Worm (Caenorhabditis elegans) whole organism, L1 larva: Measurements from ENCODE around the gene B0361.11.

ENCODE experiments used
- C04F5.9 ChIP-seq: sonication (generic microtip); optimal IDR thresholded peaks from 2 replicates; lab custom pipeline; 2016; ENCODE audit warnings: missing genetic modification characterization, missing compliant biosample characterization
- F16B12.6 ChIP-seq: fragments of 150-350 bp; optimal IDR thresholded peaks from 2 replicates; lab custom pipeline; 2014; ENCODE audit warnings: missing biosample characterization, missing genetic modification characterization
- Y116A8C.19 ChIP-seq: sonication (generic microtip); optimal IDR thresholded peaks from 2 replicates; lab custom pipeline; 2016; ENCODE audit warnings: missing compliant biosample characterization, missing genetic modification characterization, borderline replicate concordance
- aha-1 ChIP-seq: fragments of 150-350 bp; optimal IDR thresholded peaks from 2 replicates; lab custom pipeline; 2014; ENCODE audit warnings: missing biosample characterization, missing genetic modification characterization
- ama-1 ChIP-seq: fragments of 150-350 bp; optimal IDR thresholded peaks from 2 replicates; lab custom pipeline; 2014
- ceh-63 ChIP-seq: fragments of 200-800 bp; sonication (Bioruptor generic); optimal IDR thresholded peaks from 2 replicates; lab custom pipeline; 2018; ENCODE audit warnings: mild to moderate bottlenecking, missing genetic modification characterization, missing compliant biosample characterization
- ceh-88 ChIP-seq: fragments of 200-800 bp; sonication (Bioruptor generic); IDR thresholded peaks from 2 replicates; pipeline ENCODE4 v1.3.6; 2022; ENCODE audit warnings: missing genetic modification characterization, missing compliant biosample characterization
- dpl-1 ChIP-seq, 3 experiments: fragments of 150-350 bp in 2 of 3; sonication (generic microtip) in 1 of 3; optimal IDR thresholded peaks; 2 replicates each; lab custom pipeline; 2014 to 2017; ENCODE audit warnings: missing biosample characterization in 3 of 3, missing genetic modification characterization in 3 of 3, missing genetic modification reagents in 3 of 3
- dsc-1 ChIP-seq: sonication (generic microtip); optimal IDR thresholded peaks from 2 replicates; lab custom pipeline; 2016; ENCODE audit warnings: mild to moderate bottlenecking, missing genetic modification characterization, missing compliant biosample characterization
- efl-3 ChIP-seq: fragments of 200-800 bp; sonication (Bioruptor generic); optimal IDR thresholded peaks from 2 replicates; lab custom pipeline; 2018; ENCODE audit warnings: mild to moderate bottlenecking, missing genetic modification characterization, missing compliant biosample characterization
- egl-27 ChIP-seq, 2 experiments: fragments of 150-350 bp in 1 of 2; sonication (generic microtip); optimal IDR thresholded peaks; 3 replicates each; lab custom pipeline; 2017 to 2018; ENCODE audit warnings: missing biosample characterization in 2 of 2, missing genetic modification characterization in 2 of 2, missing genetic modification reagents in 2 of 2
- elt-2 ChIP-seq: sonication (generic microtip); optimal IDR thresholded peaks from 2 replicates; lab custom pipeline; 2016; ENCODE audit warnings: missing genetic modification characterization, mild to moderate bottlenecking, inconsistent platforms, missing compliant biosample characterization, missing genetic modification reagents
- elt-3 ChIP-seq, 6 experiments: fragments of 150-350 bp in 1 of 6; sonication (generic microtip); optimal IDR thresholded peaks; 2 replicates each; lab custom pipeline; 2017 to 2018; ENCODE audit warnings: missing biosample characterization in 6 of 6, missing genetic modification characterization in 6 of 6, inconsistent platforms in 1 of 6
- fkh-4 ChIP-seq: sonication (generic microtip); optimal IDR thresholded peaks from 2 replicates; lab custom pipeline; 2016; ENCODE audit warnings: missing compliant biosample characterization, missing genetic modification characterization, borderline replicate concordance
- fkh-8 ChIP-seq: sonication (generic microtip); optimal IDR thresholded peaks from 2 replicates; lab custom pipeline; 2016; ENCODE audit warnings: mild to moderate bottlenecking, missing genetic modification characterization, missing compliant biosample characterization
- grh-1 ChIP-seq: fragments of 200-800 bp; sonication (Bioruptor generic); IDR thresholded peaks from 2 replicates; pipeline ENCODE4 v1.3.6; 2022; ENCODE audit warnings: missing genetic modification reagents, missing genetic modification characterization, missing compliant biosample characterization
- hlh-17 ChIP-seq: fragments of 200-800 bp; sonication (Bioruptor generic); optimal IDR thresholded peaks from 2 replicates; lab custom pipeline; 2018; ENCODE audit warnings: missing genetic modification characterization, mild to moderate bottlenecking, missing compliant biosample characterization, moderate library complexity, borderline replicate concordance
- hlh-4 ChIP-seq: sonication (generic microtip); optimal IDR thresholded peaks from 2 replicates; lab custom pipeline; 2016; ENCODE audit warnings: mild to moderate bottlenecking, missing genetic modification characterization, missing compliant biosample characterization
- hpl-2 ChIP-seq: fragments of 150-350 bp; optimal IDR thresholded peaks from 2 replicates; lab custom pipeline; 2014; ENCODE audit warnings: missing biosample characterization, missing genetic modification reagents, missing genetic modification characterization
- isw-1 ChIP-seq: fragments of 200-800 bp; sonication (Bioruptor generic); IDR thresholded peaks from 2 replicates; pipeline ENCODE4 v1.3.6; 2022; ENCODE audit warnings: missing genetic modification characterization, missing compliant biosample characterization
- jun-1 ChIP-seq: fragments of 150-350 bp; optimal IDR thresholded peaks from 2 replicates; lab custom pipeline; 2014; ENCODE audit warnings: missing biosample characterization, missing genetic modification reagents, missing genetic modification characterization
- lin-13 ChIP-seq: fragments of 150-350 bp; optimal IDR thresholded peaks from 2 replicates; lab custom pipeline; 2014; ENCODE audit warnings: missing biosample characterization, missing genetic modification reagents, missing genetic modification characterization
- lin-14 ChIP-seq: fragments of 200-800 bp; sonication (Bioruptor generic); optimal IDR thresholded peaks from 2 replicates; lab custom pipeline; 2018; ENCODE audit warnings: mild to moderate bottlenecking, missing genetic modification characterization, moderate library complexity, missing compliant biosample characterization
- lin-15B ChIP-seq: fragments of 150-350 bp; sonication (generic microtip); optimal IDR thresholded peaks from 3 replicates; lab custom pipeline; 2014; ENCODE audit warnings: missing biosample characterization, missing genetic modification characterization
- lir-3 ChIP-seq: sonication (generic microtip); optimal IDR thresholded peaks from 2 replicates; lab custom pipeline; 2016; ENCODE audit warnings: mild to moderate bottlenecking, missing genetic modification characterization, moderate library complexity, missing compliant biosample characterization; ENCODE audit not compliant: poor library complexity
- lsy-2 ChIP-seq, 2 experiments: fragments of 150-350 bp; optimal IDR thresholded peaks; 2 replicates each; lab custom pipeline; 2014; ENCODE audit warnings: missing biosample characterization in 2 of 2, missing genetic modification characterization in 2 of 2
- mdl-1 ChIP-seq, 2 experiments: fragments of 150-350 bp; optimal IDR thresholded peaks; 2 replicates each; lab custom pipeline; 2014 to 2017; ENCODE audit warnings: missing biosample characterization in 2 of 2, missing genetic modification characterization in 2 of 2, inconsistent platforms in 1 of 2
- mep-1 ChIP-seq: fragments of 150-350 bp; optimal IDR thresholded peaks from 2 replicates; lab custom pipeline; 2014; ENCODE audit warnings: missing biosample characterization, missing genetic modification characterization
- nhr-11 ChIP-seq: fragments of 150-350 bp; optimal IDR thresholded peaks from 2 replicates; lab custom pipeline; 2014; ENCODE audit warnings: missing biosample characterization, missing genetic modification characterization
- nhr-12 ChIP-seq: sonication (generic microtip); optimal IDR thresholded peaks from 2 replicates; lab custom pipeline; 2017; ENCODE audit warnings: missing biosample characterization, missing genetic modification characterization
- nhr-20 ChIP-seq: sonication (generic microtip); optimal IDR thresholded peaks from 2 replicates; lab custom pipeline; 2016; ENCODE audit warnings: mild to moderate bottlenecking, missing genetic modification characterization, missing compliant biosample characterization
- nhr-28 ChIP-seq: fragments of 150-350 bp; optimal IDR thresholded peaks from 2 replicates; lab custom pipeline; 2014; ENCODE audit warnings: missing biosample characterization, missing genetic modification characterization
- pag-3 ChIP-seq: sonication (generic microtip); optimal IDR thresholded peaks from 2 replicates; lab custom pipeline; 2017; ENCODE audit warnings: missing genetic modification characterization, mild to moderate bottlenecking, missing compliant biosample characterization, antibody characterized with exemption, borderline replicate concordance; ENCODE audit not compliant: insufficient read depth
- pqm-1 ChIP-seq: sonication (generic microtip); optimal IDR thresholded peaks from 3 replicates; lab custom pipeline; 2017; ENCODE audit warnings: missing biosample characterization, missing genetic modification characterization
- rnt-1 ChIP-seq: sonication (generic microtip); optimal IDR thresholded peaks from 2 replicates; lab custom pipeline; 2016; ENCODE audit warnings: mild to moderate bottlenecking, missing genetic modification characterization, moderate library complexity, missing compliant biosample characterization
- skn-1 ChIP-seq: fragments of 150-350 bp; optimal IDR thresholded peaks from 2 replicates; lab custom pipeline; 2014; ENCODE audit warnings: missing biosample characterization, missing genetic modification characterization
- snu-23 ChIP-seq: sonication (generic microtip); optimal IDR thresholded peaks from 2 replicates; lab custom pipeline; 2016; ENCODE audit warnings: missing genetic modification characterization, missing compliant biosample characterization
- sptf-1 ChIP-seq: fragments of 150-350 bp; optimal IDR thresholded peaks from 2 replicates; lab custom pipeline; 2014; ENCODE audit warnings: missing biosample characterization, missing genetic modification characterization
- tbx-2 ChIP-seq: sonication (generic microtip); optimal IDR thresholded peaks from 2 replicates; lab custom pipeline; 2016; ENCODE audit warnings: missing genetic modification characterization, missing compliant biosample characterization
- unc-130 ChIP-seq: fragments of 150-350 bp; optimal IDR thresholded peaks from 2 replicates; lab custom pipeline; 2017; ENCODE audit warnings: missing biosample characterization, missing genetic modification characterization, inconsistent platforms
- unc-30 ChIP-seq: sonication (generic microtip); optimal IDR thresholded peaks from 2 replicates; lab custom pipeline; 2017; ENCODE audit warnings: missing biosample characterization, missing genetic modification characterization
- unc-62 ChIP-seq: fragments of 150-350 bp; optimal IDR thresholded peaks from 2 replicates; lab custom pipeline; 2014; ENCODE audit warnings: missing biosample characterization, missing genetic modification reagents, missing genetic modification characterization
- unc-86 ChIP-seq: sonication (generic microtip); optimal IDR thresholded peaks from 2 replicates; lab custom pipeline; 2016; ENCODE audit warnings: missing genetic modification characterization, missing compliant biosample characterization
- unc-98 ChIP-seq: fragments of 200-800 bp; sonication (Bioruptor generic); IDR thresholded peaks from 2 replicates; pipeline ENCODE4 v1.3.6; 2022; ENCODE audit warnings: missing genetic modification characterization, missing compliant biosample characterization
- vab-15 ChIP-seq: sonication (generic microtip); optimal IDR thresholded peaks from 2 replicates; lab custom pipeline; 2017; ENCODE audit warnings: missing genotype, mild to moderate bottlenecking, missing genetic modification characterization, missing compliant biosample characterization
- xbp-1 ChIP-seq: sonication (generic microtip); optimal IDR thresholded peaks from 2 replicates; lab custom pipeline; 2016; ENCODE audit warnings: missing genetic modification characterization, missing compliant biosample characterization
- zag-1 ChIP-seq: fragments of 150-350 bp; optimal IDR thresholded peaks from 2 replicates; lab custom pipeline; 2014; ENCODE audit warnings: missing biosample characterization, missing genetic modification characterization
- zip-4 ChIP-seq: fragments of 200-800 bp; sonication (Bioruptor generic); optimal IDR thresholded peaks from 2 replicates; lab custom pipeline; 2018; ENCODE audit warnings: mild to moderate bottlenecking, missing genetic modification characterization, moderate library complexity, missing compliant biosample characterization

B0361.11 gene

DNA sequence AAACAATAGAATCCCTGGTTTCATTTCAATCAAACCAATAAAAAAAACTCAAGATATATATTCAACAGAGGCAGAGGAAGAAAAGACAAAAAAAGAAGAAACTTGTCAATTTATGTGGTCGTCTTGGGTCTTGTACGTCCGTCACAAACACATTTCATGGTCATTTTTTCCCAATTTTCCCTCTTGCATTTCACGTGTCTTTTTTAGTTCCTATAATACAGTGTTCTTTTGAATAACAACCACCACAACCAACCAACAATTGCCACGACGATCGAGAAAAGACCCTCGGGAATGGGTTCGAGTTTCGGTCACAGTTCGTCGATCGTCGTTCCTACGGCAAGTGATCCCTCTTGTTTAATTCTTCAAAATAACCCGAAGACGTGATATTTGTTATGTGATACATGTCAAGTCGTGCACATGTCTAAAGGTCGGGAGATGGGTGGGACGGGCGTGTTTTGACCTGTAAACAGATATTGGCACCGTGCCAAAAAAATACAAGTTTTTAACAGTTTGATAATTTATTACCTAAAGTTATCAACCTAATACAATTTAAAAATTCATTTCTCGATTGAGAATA, 18.8 kb downstream of the B0361.11 start (continued):
- no peak for TF ChIP-seq sptf-1
- TF ChIP-seq mdl-1 (tag; optimal IDR thresholded peaks at IDR 0.05; lab: Kevin White, UChicago) = no peak
- no peak for TF ChIP-seq fkh-4
- no peak for TF ChIP-seq elt-2 (tag; lab: Kevin White, UChicago)
- no peak for TF ChIP-seq nhr-12 (tag; lab: Kevin White, UChicago)
- no peak for TF ChIP-seq efl-3 (GFP tag; lab: Kevin White, UChicago)
- TF ChIP-seq nhr-11 (tag; lab: Kevin White, UChicago) = no peak
- no peak for TF ChIP-seq fkh-8 (tag; lab: Kevin White, UChicago)
- TF ChIP-seq F16B12.6 (tag; lab: Kevin White, UChicago) = no peak
- TF ChIP-seq zag-1 (tag; lab: Kevin White, UChicago) = no peak
- TF ChIP-seq grh-1 (GFP tag; lab: Robert Waterston, UW) = no peak
- no peak for TF ChIP-seq hpl-2 (GFP tag; lab: Kevin White, UChicago)
- TF ChIP-seq unc-130 = no peak
- peak; percentile 66 for TF ChIP-seq nhr-20 (tag; lab: Kevin White, UChicago)
- no peak for TF ChIP-seq rnt-1 (tag; lab: Kevin White, UChicago)
- no peak for TF ChIP-seq aha-1 (tag; lab: Kevin White, UChicago)
- TF ChIP-seq tbx-2 (tag; lab: Kevin White, UChicago) = no peak
- TF ChIP-seq ceh-63 = no peak
- peak in 1 of 6 experiments; percentile 18 for TF ChIP-seq elt-3 (tag; optimal IDR thresholded peaks at IDR 0.05; lab: Kevin White, UChicago)
- TF ChIP-seq lir-3 (tag; lab: Kevin White, UChicago) = no peak
- TF ChIP-seq xbp-1 (tag; lab: Kevin White, UChicago) = peak; percentile 89
- TF ChIP-seq egl-27 (tag; optimal IDR thresholded peaks at IDR 0.05; lab: Kevin White, UChicago) = no peak
- TF ChIP-seq lsy-2 (tag; optimal IDR thresholded peaks at IDR 0.05; lab: Kevin White, UChicago) = peak in 1 of 2 experiments; percentile 2
- no peak for TF ChIP-seq unc-30 (tag; lab: Kevin White, UChicago)
- peak; percentile 63 for TF ChIP-seq lin-14 (GFP tag; lab: Kevin White, UChicago)
- TF ChIP-seq C04F5.9 (tag; lab: Kevin White, UChicago) = no peak
- TF ChIP-seq isw-1 (GFP tag; lab: Robert Waterston, UW) = no peak
- no peak for TF ChIP-seq hlh-4 (tag; lab: Kevin White, UChicago)
- no peak for TF ChIP-seq hlh-17
- TF ChIP-seq unc-62 (GFP tag; lab: Kevin White, UChicago) = no peak
- no peak for TF ChIP-seq dpl-1 (GFP tag; optimal IDR thresholded peaks at IDR 0.05; lab: Kevin White, UChicago)
- no peak for TF ChIP-seq ceh-88 (GFP tag; lab: Robert Waterston, UW)
- no peak for TF ChIP-seq ama-1 (lab: Kevin White, UChicago)
- no peak for TF ChIP-seq unc-98
- TF ChIP-seq skn-1 (tag; lab: Kevin White, UChicago) = no peak
- TF ChIP-seq zip-4 (GFP tag; lab: Kevin White, UChicago) = no peak
- TF ChIP-seq dsc-1 (tag; lab: Kevin White, UChicago) = no peak
- no peak for TF ChIP-seq unc-86 (tag; lab: Kevin White, UChicago)
- no peak for TF ChIP-seq lin-15B (tag; lab: Kevin White, UChicago)
- TF ChIP-seq, all 84 proteins: peak for 11

DNA sequence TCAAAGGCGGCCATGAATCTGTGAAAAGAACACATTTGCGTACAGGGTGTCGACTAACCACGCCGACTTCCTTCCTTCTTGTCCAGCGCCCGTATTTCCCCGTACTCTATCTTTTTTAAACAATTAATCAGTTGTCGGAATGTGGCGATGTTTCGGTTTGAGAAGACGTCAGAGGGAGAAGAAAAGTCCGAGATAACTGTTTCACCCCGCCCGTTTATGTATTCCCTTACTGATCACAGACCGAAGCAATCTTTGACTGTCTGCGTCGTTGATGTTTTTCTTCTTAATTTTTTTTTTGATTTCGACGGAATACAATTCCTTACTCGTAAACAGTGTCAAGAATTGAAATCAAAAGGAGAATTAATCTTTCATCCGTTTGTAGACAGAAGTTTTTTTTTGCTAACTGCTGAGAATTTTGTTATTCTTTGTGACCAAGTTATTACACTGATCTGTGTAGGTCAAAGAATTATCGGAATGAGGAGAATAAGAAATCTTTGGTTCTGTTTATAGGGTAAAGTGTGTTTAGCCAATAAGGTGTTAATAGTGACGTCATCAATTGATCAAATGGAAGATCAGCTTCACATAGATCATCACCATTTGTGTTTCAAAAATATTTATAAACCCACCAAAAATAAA, 19.8 kb downstream of the B0361.11 start:
- no peak for TF ChIP-seq unc-62 (GFP tag; lab: Kevin White, UChicago)
- TF ChIP-seq ama-1 (lab: Kevin White, UChicago) = no peak
- TF ChIP-seq fkh-8 (tag; lab: Kevin White, UChicago) = no peak
- TF ChIP-seq Y116A8C.19 (tag; lab: Kevin White, UChicago) = no peak
- no peak for TF ChIP-seq nhr-12 (tag; lab: Kevin White, UChicago)
- TF ChIP-seq elt-2 (tag; lab: Kevin White, UChicago) = no peak
- TF ChIP-seq nhr-11 (tag; lab: Kevin White, UChicago) = no peak
- TF ChIP-seq unc-86 (tag; lab: Kevin White, UChicago) = no peak
- TF ChIP-seq unc-98 = no peak
- peak in 1 of 2 experiments; percentile 33 for TF ChIP-seq lsy-2 (tag; optimal IDR thresholded peaks at IDR 0.05; lab: Kevin White, UChicago)
- no peak for TF ChIP-seq mep-1 (tag; lab: Kevin White, UChicago)
- TF ChIP-seq F16B12.6 (tag; lab: Kevin White, UChicago) = no peak
- TF ChIP-seq jun-1 (tag; lab: Kevin White, UChicago) = no peak
- peak; percentile 23 for TF ChIP-seq vab-15 (tag; lab: Kevin White, UChicago)
- peak; percentile 27 for TF ChIP-seq snu-23
- TF ChIP-seq pag-3 (tag; lab: Kevin White, UChicago) = no peak
- TF ChIP-seq zip-4 (GFP tag; lab: Kevin White, UChicago) = no peak
- no peak for TF ChIP-seq egl-27 (tag; optimal IDR thresholded peaks at IDR 0.05; lab: Kevin White, UChicago)
- no peak for TF ChIP-seq lin-13 (GFP tag; lab: Kevin White, UChicago)
- no peak for TF ChIP-seq nhr-28 (tag; lab: Kevin White, UChicago)
- TF ChIP-seq grh-1 (GFP tag; lab: Robert Waterston, UW) = no peak
- no peak for TF ChIP-seq sptf-1
- TF ChIP-seq rnt-1 (tag; lab: Kevin White, UChicago) = no peak
- TF ChIP-seq pqm-1 (tag; lab: Kevin White, UChicago) = no peak
